Worm (Caenorhabditis elegans) whole organism, late embryonic: ENCODE measurements around the gene K09C4.9.

Source experiments
- F13H6.1 ChIP-seq: sonication (generic microtip); optimal IDR thresholded peaks from 2 replicates; lab custom pipeline; 2016; ENCODE audit warnings: missing genetic modification characterization, missing compliant biosample characterization
- T23F11.4 ChIP-seq: fragments of 200-800 bp; sonication (Bioruptor generic); optimal IDR thresholded peaks from 2 replicates; lab custom pipeline; 2018; ENCODE audit warnings: mild to moderate bottlenecking, missing genetic modification characterization, missing compliant biosample characterization
- ahr-1 ChIP-seq: sonication (generic microtip); optimal IDR thresholded peaks from 2 replicates; lab custom pipeline; 2016; ENCODE audit warnings: missing genetic modification characterization, missing compliant biosample characterization
- ama-1 ChIP-seq: fragments of 150-350 bp; optimal IDR thresholded peaks from 2 replicates; lab custom pipeline; 2014
- ceh-14 ChIP-seq: sonication (generic microtip); optimal IDR thresholded peaks from 2 replicates; lab custom pipeline; 2016; ENCODE audit warnings: missing genotype, missing genetic modification characterization, missing compliant biosample characterization
- ceh-18 ChIP-seq: sonication (generic microtip); optimal IDR thresholded peaks from 2 replicates; lab custom pipeline; 2016; ENCODE audit warnings: missing genetic modification characterization, missing compliant biosample characterization
- ceh-2 ChIP-seq: sonication (generic microtip); optimal IDR thresholded peaks from 2 replicates; lab custom pipeline; 2016; ENCODE audit warnings: missing genotype, missing genetic modification characterization, missing compliant biosample characterization
- ceh-24 ChIP-seq: sonication (generic microtip); optimal IDR thresholded peaks from 2 replicates; lab custom pipeline; 2016; ENCODE audit warnings: mild to moderate bottlenecking, missing genetic modification characterization, missing compliant biosample characterization
- ceh-31 ChIP-seq: sonication (generic microtip); optimal IDR thresholded peaks from 2 replicates; lab custom pipeline; 2016; ENCODE audit warnings: missing genetic modification characterization, missing compliant biosample characterization
- ceh-34 ChIP-seq: sonication (generic microtip); optimal IDR thresholded peaks from 2 replicates; lab custom pipeline; 2016; ENCODE audit warnings: mild to moderate bottlenecking, missing genetic modification characterization, missing compliant biosample characterization
- ceh-45 ChIP-seq: fragments of 200-800 bp; sonication (Bioruptor generic); IDR thresholded peaks from 2 replicates; pipeline ENCODE4 v1.3.6; 2022; ENCODE audit warnings: missing genetic modification reagents, missing genetic modification characterization, missing compliant biosample characterization
- ceh-6 ChIP-seq: fragments of 200-800 bp; sonication (Bioruptor generic); optimal IDR thresholded peaks from 2 replicates; lab custom pipeline; 2018; ENCODE audit warnings: mild to moderate bottlenecking, missing genetic modification characterization, missing compliant biosample characterization
- ceh-9 ChIP-seq: sonication (generic microtip); optimal IDR thresholded peaks from 2 replicates; lab custom pipeline; 2016; ENCODE audit warnings: mild to moderate bottlenecking, missing genetic modification characterization, inconsistent platforms, missing compliant biosample characterization
- che-1 ChIP-seq: sonication (generic microtip); optimal IDR thresholded peaks from 2 replicates; lab custom pipeline; 2016; ENCODE audit warnings: mild to moderate bottlenecking, missing genetic modification characterization, missing compliant biosample characterization
- dve-1 ChIP-seq: sonication (generic microtip); optimal IDR thresholded peaks from 2 replicates; lab custom pipeline; 2017; ENCODE audit warnings: antibody characterized with exemption, mild to moderate bottlenecking, missing genetic modification characterization, missing compliant biosample characterization
- elt-4 ChIP-seq: sonication (generic microtip); optimal IDR thresholded peaks from 2 replicates; lab custom pipeline; 2016; ENCODE audit warnings: missing genetic modification characterization, missing compliant biosample characterization
- fkh-6 ChIP-seq: sonication (generic microtip); optimal IDR thresholded peaks from 2 replicates; lab custom pipeline; 2016; ENCODE audit warnings: missing genetic modification characterization, missing compliant biosample characterization
- gmeb-2 ChIP-seq: sonication (generic microtip); optimal IDR thresholded peaks from 2 replicates; lab custom pipeline; 2016; ENCODE audit warnings: missing genetic modification characterization, inconsistent platforms, missing compliant biosample characterization
- hlh-15 ChIP-seq: sonication (generic microtip); optimal IDR thresholded peaks from 2 replicates; lab custom pipeline; 2016; ENCODE audit warnings: missing genetic modification characterization, missing compliant biosample characterization
- hlh-30 ChIP-seq: sonication (generic microtip); optimal IDR thresholded peaks from 2 replicates; lab custom pipeline; 2017; ENCODE audit warnings: antibody characterized with exemption, missing genetic modification characterization, missing compliant biosample characterization; ENCODE audit not compliant: insufficient read depth
- hlh-6 ChIP-seq: sonication (generic microtip); optimal IDR thresholded peaks from 2 replicates; lab custom pipeline; 2016; ENCODE audit warnings: missing genotype, missing genetic modification characterization, missing compliant biosample characterization
- mec-3 ChIP-seq: sonication (generic microtip); optimal IDR thresholded peaks from 2 replicates; lab custom pipeline; 2016; ENCODE audit warnings: borderline replicate concordance, missing genetic modification characterization, missing compliant biosample characterization
- pag-3 ChIP-seq: sonication (generic microtip); optimal IDR thresholded peaks from 2 replicates; lab custom pipeline; 2016; ENCODE audit warnings: missing compliant biosample characterization, missing genetic modification characterization, borderline replicate concordance
- pat-9 ChIP-seq: fragments of 200-800 bp; sonication (Bioruptor generic); optimal IDR thresholded peaks from 2 replicates; lab custom pipeline; 2018; ENCODE audit warnings: mild to moderate bottlenecking, missing genetic modification characterization, moderate library complexity, missing compliant biosample characterization
- pax-1 ChIP-seq: fragments of 150-350 bp; optimal IDR thresholded peaks from 2 replicates; lab custom pipeline; 2014; ENCODE audit warnings: missing biosample characterization, missing genetic modification characterization
- pha-2 ChIP-seq: sonication (generic microtip); optimal IDR thresholded peaks from 2 replicates; lab custom pipeline; 2017; ENCODE audit warnings: mild to moderate bottlenecking, missing genetic modification characterization, missing compliant biosample characterization
- pros-1 ChIP-seq: fragments of 150-350 bp; optimal IDR thresholded peaks from 2 replicates; lab custom pipeline; 2014; ENCODE audit warnings: missing biosample characterization, missing genetic modification reagents, missing genetic modification characterization
- sdc-2 ChIP-seq: sonication (generic microtip); optimal IDR thresholded peaks from 2 replicates; lab custom pipeline; 2016; ENCODE audit warnings: missing genotype, missing genetic modification characterization, missing compliant biosample characterization
- sox-2 ChIP-seq: fragments of 200-800 bp; sonication (Bioruptor generic); IDR thresholded peaks from 2 replicates; pipeline ENCODE4 v1.3.6; 2022; ENCODE audit warnings: missing genetic modification reagents, missing genetic modification characterization, missing compliant biosample characterization
- sox-4 ChIP-seq: sonication (generic microtip); optimal IDR thresholded peaks from 2 replicates; lab custom pipeline; 2017; ENCODE audit warnings: mild to moderate bottlenecking, missing genetic modification characterization, inconsistent platforms, missing compliant biosample characterization
- syd-9 ChIP-seq: sonication (generic microtip); optimal IDR thresholded peaks from 2 replicates; lab custom pipeline; 2016; ENCODE audit warnings: mild to moderate bottlenecking, missing genetic modification characterization, moderate library complexity, missing compliant biosample characterization
- tbx-2 ChIP-seq: sonication (generic microtip); optimal IDR thresholded peaks from 2 replicates; lab custom pipeline; 2016; ENCODE audit warnings: missing genetic modification characterization, missing compliant biosample characterization
- unc-3 ChIP-seq, 2 experiments: fragments of 200-800 bp in 1 of 2; sonication (Bioruptor generic) in 1 of 2; sonication (generic microtip) in 1 of 2; conservative IDR thresholded peaks in 1 of 2; optimal IDR thresholded peaks in 1 of 2; 2 replicates each; pipeline versions ENCODE4 v1.3.6 to Lab custom; 2016 to 2022; ENCODE audit warnings: missing compliant biosample characterization in 2 of 2, missing genetic modification characterization in 2 of 2, missing genetic modification reagents in 1 of 2
- ztf-16 ChIP-seq: sonication (generic microtip); optimal IDR thresholded peaks from 2 replicates; lab custom pipeline; 2017; ENCODE audit warnings: missing genetic modification characterization, missing compliant biosample characterization

K09C4.9 gene

DNA sequence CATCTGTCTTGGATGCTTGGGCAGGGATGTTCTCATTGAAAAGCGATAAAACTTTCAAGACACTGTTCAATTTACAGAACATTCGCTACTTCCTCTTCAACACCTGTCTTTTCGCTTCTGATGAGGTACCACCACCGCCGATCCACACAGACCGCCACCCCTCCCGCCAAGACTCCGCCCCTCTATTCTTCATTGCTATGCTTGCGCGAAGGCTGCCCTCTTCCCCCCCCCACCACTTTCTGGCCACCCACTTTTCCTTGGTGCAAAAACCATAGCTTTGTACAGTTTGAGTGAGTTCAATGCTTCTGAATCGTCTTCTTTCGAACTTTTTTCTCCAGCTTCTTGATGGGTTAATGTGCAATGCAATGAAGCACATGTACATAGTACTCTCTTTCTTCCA is 42.4 kb upstream of the K09C4.9 start:
- no peak for TF ChIP-seq unc-3 (GFP tag; conservative IDR thresholded peaks at IDR 0.05; lab: Robert Waterston, UW)
- no peak for TF ChIP-seq unc-3 (tag; optimal IDR thresholded peaks at IDR 0.05; lab: Kevin White, UChicago)
- no peak for TF ChIP-seq gmeb-2 (tag; lab: Kevin White, UChicago)
- TF ChIP-seq sox-2 (GFP tag; lab: Robert Waterston, UW), result no peak
- TF ChIP-seq ceh-24 (tag; lab: Kevin White, UChicago), result no peak
- no peak for TF ChIP-seq pha-2 (tag; lab: Kevin White, UChicago)
- TF ChIP-seq pat-9 (tag; lab: Kevin White, UChicago), result no peak
- no peak for TF ChIP-seq hlh-6

DNA sequence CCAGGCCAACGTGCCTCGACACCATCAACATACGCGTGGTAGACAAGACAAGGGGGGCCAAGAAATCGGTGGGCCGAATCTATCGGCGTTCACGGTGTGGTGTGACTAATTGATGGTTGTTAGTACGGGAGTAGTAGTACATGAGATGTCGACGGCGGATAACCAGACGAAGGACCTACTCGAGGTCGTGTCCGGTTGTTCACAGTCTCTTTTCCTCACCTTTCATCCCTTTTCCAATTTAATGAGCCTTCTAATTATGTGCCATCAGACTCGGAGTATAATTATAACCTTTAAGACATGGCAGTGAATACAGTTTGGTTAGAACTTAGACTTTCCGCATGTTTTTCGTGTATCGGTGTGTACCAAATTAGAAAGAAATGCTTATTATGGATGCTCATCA is 39.1 kb upstream of the K09C4.9 start:
- TF ChIP-seq ceh-31, result no peak
- no peak for TF ChIP-seq pag-3 (tag; lab: Kevin White, UChicago)
- TF ChIP-seq elt-4 (tag; lab: Kevin White, UChicago), result no peak

DNA sequence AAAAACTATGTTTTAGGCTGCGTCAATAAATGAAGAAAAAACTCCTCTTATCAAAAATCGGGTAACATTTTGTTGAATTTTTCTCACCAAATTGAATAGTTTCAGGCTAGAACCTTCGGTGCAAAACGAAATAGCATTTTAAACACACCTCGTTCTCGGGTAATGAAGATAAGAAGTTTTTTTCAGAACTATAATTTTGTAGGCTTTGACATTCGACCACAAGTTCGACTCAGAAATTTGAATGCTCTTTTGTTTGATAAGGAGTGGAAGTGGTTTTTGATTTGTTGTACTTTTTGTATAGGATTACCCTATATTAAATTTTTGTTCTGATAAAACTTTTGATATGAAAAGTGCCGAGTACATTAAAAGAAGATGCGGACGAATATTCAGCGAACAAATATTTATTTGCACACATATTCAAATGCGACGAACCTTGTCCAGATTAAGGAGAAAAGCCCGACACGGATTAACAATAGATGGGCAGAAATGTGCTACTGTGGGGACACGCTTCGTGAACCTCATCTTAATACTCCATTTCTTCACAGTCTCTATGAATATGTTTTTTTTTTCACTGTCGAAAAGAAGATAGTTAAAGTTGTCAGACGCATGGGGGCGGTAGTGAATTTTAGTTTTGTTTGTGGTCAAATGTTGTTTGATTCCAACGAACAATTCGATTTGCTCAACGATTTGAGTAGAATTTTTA is 35.2 kb upstream of the K09C4.9 start:
- TF ChIP-seq ahr-1 (tag; lab: Kevin White, UChicago) (no peak), pax-1 (tag; lab: Kevin White, UChicago) (peak; percentile 99)

DNA sequence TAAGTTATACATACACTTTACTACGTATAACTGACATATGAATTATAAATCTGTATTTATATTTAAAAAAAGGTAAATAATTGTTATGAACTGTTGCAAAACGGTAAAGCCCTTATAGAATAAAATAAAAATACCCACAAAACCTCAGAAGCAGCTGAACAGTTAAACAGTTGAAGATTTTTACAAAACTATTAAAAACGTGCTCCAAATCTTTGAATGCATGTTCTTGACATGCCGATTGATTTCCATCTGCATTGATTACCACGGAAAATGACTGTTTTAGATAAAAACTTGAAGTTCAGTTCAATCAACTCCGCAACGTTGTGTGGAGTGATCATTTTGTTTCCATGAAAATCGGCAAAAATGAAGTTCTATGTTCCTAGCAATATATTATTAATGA is 32.5 kb upstream of the K09C4.9 start, which contains the start of gene F11D5.7:
Gene F11D5.7 (plus strand): TSS at position 301 of the 400 bp plus-strand sequence.
- TF ChIP-seq elt-4 (tag; lab: Kevin White, UChicago) (no peak), dve-1 (tag; lab: Kevin White, UChicago) (no peak), pax-1 (tag; lab: Kevin White, UChicago) (no peak), pros-1 (no peak), mec-3 (tag; lab: Kevin White, UChicago) (no peak), ztf-16 (no peak), che-1 (tag; lab: Kevin White, UChicago) (no peak), tbx-2 (tag; lab: Kevin White, UChicago) (no peak), pat-9 (tag; lab: Kevin White, UChicago) (no peak), hlh-30 (tag; lab: Kevin White, UChicago) (no peak), ceh-45 (GFP tag; lab: Robert Waterston, UW) (no peak), fkh-6 (tag; lab: Kevin White, UChicago) (no peak), ceh-24 (tag; lab: Kevin White, UChicago) (no peak)

DNA sequence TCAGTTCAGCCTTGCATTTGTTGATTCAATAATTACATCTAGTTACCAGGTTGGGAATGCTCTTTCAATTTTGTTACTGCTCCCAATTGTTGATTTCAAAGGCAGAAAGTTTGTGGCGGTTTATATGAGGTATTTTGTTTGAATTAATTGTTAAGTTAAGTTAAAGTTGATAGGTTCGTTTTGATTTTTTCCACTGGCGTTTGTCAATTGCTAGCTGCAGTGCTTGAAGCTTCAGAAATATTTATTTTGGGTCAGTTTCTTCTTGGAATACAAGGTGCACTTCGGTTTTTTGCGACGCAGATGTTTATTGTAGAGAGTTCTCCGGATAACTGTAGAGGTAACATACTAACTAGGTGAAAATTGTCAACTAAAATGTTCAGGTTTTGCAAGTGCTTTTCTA is 30.2 kb upstream of the K09C4.9 start, which contains the start of gene F11D5.5:
Gene F11D5.5 (plus strand): TSS at position 301 of the 400 bp plus-strand sequence.
- TF ChIP-seq syd-9 (tag; lab: Kevin White, UChicago) (no peak), ceh-6 (GFP tag; lab: Kevin White, UChicago) (no peak), ceh-34 (tag; lab: Kevin White, UChicago) (no peak), F13H6.1 (no peak), pag-3 (tag; lab: Kevin White, UChicago) (no peak), sox-4 (tag; lab: Kevin White, UChicago) (no peak), fkh-6 (tag; lab: Kevin White, UChicago) (no peak), sdc-2 (no peak), T23F11.4 (GFP tag; lab: Kevin White, UChicago) (no peak), ceh-14 (tag; lab: Kevin White, UChicago) (no peak), hlh-15 (tag; lab: Kevin White, UChicago) (no peak), ceh-45 (GFP tag; lab: Robert Waterston, UW) (no peak), ceh-18 (tag; lab: Kevin White, UChicago) (no peak), ceh-2 (tag; lab: Kevin White, UChicago) (no peak), ceh-9 (no peak), ama-1 (no peak)
- TF ChIP-seq, all 69 proteins: peak for 0
